Fruit fly (Drosophila melanogaster) whole organism, adult: ENCODE results near the gene Sec3.
A peak's percentile ranks its signal among the peaks of the same experiment; 100 is the strongest.

Source experiments
- CG11617 ChIP-seq: fragments of 200-800 bp; sonication (Bioruptor generic); optimal IDR thresholded peaks from 2 replicates; lab custom pipeline; 2017; ENCODE audit warnings: mild to moderate bottlenecking, missing biosample characterization, missing genetic modification reagents, missing genetic modification characterization
- CG12768 ChIP-seq: fragments of 200-800 bp; sonication (Bioruptor generic); optimal IDR thresholded peaks from 2 replicates; lab custom pipeline; 2017; ENCODE audit warnings: missing biosample characterization, missing genetic modification characterization, mild to moderate bottlenecking, moderate library complexity, missing genetic modification reagents
- CG14711 ChIP-seq: fragments of 200-800 bp; sonication (Bioruptor generic); optimal IDR thresholded peaks from 2 replicates; lab custom pipeline; 2018; ENCODE audit warnings: missing biosample characterization, mild to moderate bottlenecking, missing genetic modification characterization, moderate library complexity
- CG1620 ChIP-seq: fragments of 200-800 bp; sonication (Bioruptor generic); optimal IDR thresholded peaks from 2 replicates; lab custom pipeline; 2016; ENCODE audit warnings: missing biosample characterization, missing genetic modification characterization
- CG33017 ChIP-seq: fragments of 200-800 bp; sonication (Bioruptor generic); optimal IDR thresholded peaks from 2 replicates; lab custom pipeline; 2018; ENCODE audit warnings: missing biosample characterization, mild to moderate bottlenecking, missing genetic modification characterization, moderate library complexity
- CG5204 ChIP-seq: fragments of 200-800 bp; sonication (Bioruptor generic); optimal IDR thresholded peaks from 2 replicates; lab custom pipeline; 2016; ENCODE audit warnings: missing biosample characterization, missing genetic modification characterization
- CG7045 ChIP-seq: fragments of 200-800 bp; sonication (Bioruptor generic); optimal IDR thresholded peaks from 2 replicates; lab custom pipeline; 2017; ENCODE audit warnings: missing biosample characterization, mild to moderate bottlenecking, missing genetic modification characterization
- CG7101 ChIP-seq: fragments of 200-800 bp; sonication (Bioruptor generic); optimal IDR thresholded peaks from 2 replicates; lab custom pipeline; 2018; ENCODE audit warnings: missing biosample characterization, mild to moderate bottlenecking, missing genetic modification characterization, moderate library complexity
- Clk ChIP-seq: fragments of 200-800 bp; sonication (Bioruptor generic); optimal IDR thresholded peaks from 2 replicates; lab custom pipeline; 2017; ENCODE audit warnings: missing biosample characterization, missing genetic modification characterization
- Crg-1 ChIP-seq: fragments of 200-800 bp; sonication (Bioruptor generic); optimal IDR thresholded peaks from 2 replicates; lab custom pipeline; 2016; ENCODE audit warnings: missing biosample characterization, missing genetic modification characterization
- Hr96 ChIP-seq: fragments of 200-800 bp; sonication (Bioruptor generic); optimal IDR thresholded peaks from 2 replicates; lab custom pipeline; 2016; ENCODE audit warnings: missing biosample characterization, missing genetic modification characterization
- Mnt ChIP-seq: fragments of 200-800 bp; sonication (Bioruptor generic); optimal IDR thresholded peaks from 2 replicates; lab custom pipeline; 2016; ENCODE audit warnings: missing biosample characterization, mild to moderate bottlenecking, missing genetic modification characterization
- bab1 ChIP-seq: fragments of 200-800 bp; sonication (Bioruptor generic); optimal IDR thresholded peaks from 3 replicates; lab custom pipeline; 2019; ENCODE audit warnings: missing biosample characterization, mild to moderate bottlenecking, missing genetic modification characterization, moderate library complexity
- cic ChIP-seq: fragments of 200-800 bp; sonication (Bioruptor generic); optimal IDR thresholded peaks from 2 replicates; lab custom pipeline; 2017; ENCODE audit warnings: missing biosample characterization, mild to moderate bottlenecking, missing genetic modification characterization, moderate library complexity
- cnc ChIP-seq, 2 experiments: fragments of >200 bp; optimal IDR thresholded peaks; 2 replicates each; lab custom pipeline; 2017
- kay ChIP-seq: fragments of 200-800 bp; sonication (Bioruptor generic); peaks from one replicate; lab custom pipeline; 2016; ENCODE audit warnings: missing biosample characterization, missing genetic modification characterization, borderline replicate concordance
- ovo ChIP-seq: fragments of 200-800 bp; sonication (Bioruptor generic); optimal IDR thresholded peaks from 2 replicates; lab custom pipeline; 2016; ENCODE audit warnings: missing biosample characterization, missing genetic modification characterization
- pad ChIP-seq: fragments of 200-800 bp; sonication (Bioruptor generic); optimal IDR thresholded peaks from 3 replicates; lab custom pipeline; 2017; ENCODE audit warnings: missing biosample characterization, missing genetic modification characterization, mild to moderate bottlenecking, moderate library complexity, missing genetic modification reagents
- tj ChIP-seq: fragments of 200-800 bp; sonication (Bioruptor generic); optimal IDR thresholded peaks from 3 replicates; lab custom pipeline; 2017; ENCODE audit warnings: missing biosample characterization, mild to moderate bottlenecking, missing genetic modification characterization, moderate library complexity
- toe ChIP-seq: fragments of 200-800 bp; sonication (Bioruptor generic); optimal IDR thresholded peaks from 2 replicates; lab custom pipeline; 2016; ENCODE audit warnings: missing biosample characterization, missing genetic modification characterization

The Sec3 gene

dm6 chr3L:17403268-17403667, 21.7 kb downstream of the Sec3 start:
- TF ChIP-seq Clk (GFP tag; lab: Kevin White, UChicago) (no peak), kay (no peak), Hr96 (GFP tag; lab: Kevin White, UChicago) (no peak), CG1620 (GFP tag; lab: Kevin White, UChicago) (no peak), CG33017 (tag; lab: Kevin White, UChicago) (no peak), CG14711 (no peak), ovo (GFP tag; lab: Kevin White, UChicago) (no peak), cic (no peak), CG7045 (GFP tag; lab: Kevin White, UChicago) (no peak), CG5204 (no peak)

DNA sequence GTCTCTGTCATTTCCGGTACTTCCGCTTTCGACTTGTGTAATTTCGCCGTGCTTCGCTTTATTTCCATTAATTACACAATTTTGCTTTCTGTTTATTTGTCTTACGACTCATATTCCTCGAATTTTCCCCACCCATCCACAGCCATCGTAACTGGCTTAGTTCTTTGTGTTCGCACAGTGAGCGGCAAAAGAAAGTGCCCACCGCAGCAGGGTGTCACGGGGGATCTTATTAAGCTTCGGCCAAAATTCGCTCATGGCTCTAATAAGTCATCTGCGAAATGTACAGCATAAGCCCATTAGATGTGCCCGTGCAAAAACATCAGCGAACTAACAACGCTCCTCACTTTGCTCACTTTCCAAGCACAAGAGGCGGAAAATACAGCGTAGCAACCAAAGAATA, 22.6 kb downstream of the Sec3 start:
- no peak for TF ChIP-seq CG1620 (GFP tag; lab: Kevin White, UChicago)
- no peak for TF ChIP-seq CG7045 (GFP tag; lab: Kevin White, UChicago)
- TF ChIP-seq bab1 (GFP tag; lab: Kevin White, UChicago): no peak
- TF ChIP-seq CG14711: no peak
- no peak for TF ChIP-seq tj (GFP tag; lab: Kevin White, UChicago)

DNA sequence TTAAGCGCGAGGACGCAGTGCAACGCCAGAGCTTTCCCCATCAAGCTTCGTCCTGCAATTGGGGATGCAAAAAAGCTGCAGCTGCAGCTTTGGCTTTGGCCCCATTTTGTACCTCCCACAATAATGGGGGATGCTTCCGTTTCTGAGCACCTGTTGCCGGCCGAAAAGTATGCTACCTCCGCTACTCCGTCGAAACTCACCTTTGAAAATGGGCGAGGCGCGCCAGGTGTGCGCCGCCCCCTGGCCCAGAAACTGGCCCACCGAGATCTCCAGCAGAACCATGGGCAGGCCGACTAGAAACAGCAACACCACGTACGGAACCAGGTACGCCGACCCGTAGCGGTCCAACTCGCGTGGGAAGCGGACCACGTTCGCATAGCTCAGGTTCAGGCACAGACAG, 23.6 kb downstream of the Sec3 start:
- TF ChIP-seq CG14711 (no peak), CG11617 (GFP tag; lab: Kevin White, UChicago) (no peak), Clk (GFP tag; lab: Kevin White, UChicago) (no peak), CG1620 (GFP tag; lab: Kevin White, UChicago) (no peak), Crg-1 (GFP tag; lab: Kevin White, UChicago) (no peak), CG5204 (no peak), CG7101 (tag; lab: Kevin White, UChicago) (no peak), pad (no peak), Mnt (GFP tag; lab: Kevin White, UChicago) (no peak), cic (no peak), ovo (GFP tag; lab: Kevin White, UChicago) (no peak), CG33017 (tag; lab: Kevin White, UChicago) (no peak)

- TF ChIP-seq CG11617 (GFP tag; lab: Kevin White, UChicago) (no peak), pad (peak; percentile 50), toe (peak; percentile 47), CG7101 (tag; lab: Kevin White, UChicago) (peak; percentile 54), ovo (GFP tag; lab: Kevin White, UChicago) (peak; percentile 11), tj (GFP tag; lab: Kevin White, UChicago) (no peak), Hr96 (GFP tag; lab: Kevin White, UChicago) (peak; percentile 34), CG14711 (no peak), CG12768 (GFP tag; lab: Kevin White, UChicago) (peak; percentile 77), CG7045 (GFP tag; lab: Kevin White, UChicago) (peak; percentile 91), Mnt (GFP tag; lab: Kevin White, UChicago) (peak; percentile 8), Crg-1 (GFP tag; lab: Kevin White, UChicago) (peak; percentile 71), CG1620 (GFP tag; lab: Kevin White, UChicago) (peak; percentile 37), cic (peak; percentile 70), CG5204 (peak; percentile 68), Clk (GFP tag; lab: Kevin White, UChicago) (peak; percentile 55), kay (no peak), bab1 (GFP tag; lab: Kevin White, UChicago) (no peak), CG33017 (tag; lab: Kevin White, UChicago) (peak; percentile 16), cnc (optimal IDR thresholded peaks at IDR 0.05; lab: Kevin White, UChicago) (no peak)
Observed at dm6 chr3L:17400911-17401310, 24.1 kb downstream of the Sec3 start.

DNA sequence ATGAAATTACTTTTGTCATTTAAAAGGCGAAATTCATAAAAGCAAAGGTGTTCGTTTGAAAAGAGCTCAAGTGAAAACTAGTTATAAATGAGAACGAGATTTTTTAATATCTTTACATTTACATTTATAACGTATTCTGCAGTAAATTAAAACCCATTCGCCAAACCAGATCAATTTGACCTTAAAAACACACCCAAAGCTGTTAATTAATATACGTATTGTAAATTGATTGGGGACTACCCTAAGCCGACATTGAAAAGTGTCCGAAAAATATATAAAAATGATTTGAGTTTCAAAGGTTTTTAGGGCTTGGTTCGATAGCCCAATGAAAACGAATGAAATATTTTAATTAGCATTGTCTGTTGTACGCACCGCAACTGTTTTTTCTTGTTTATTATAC, 26.0 kb downstream of the Sec3 start:
- TF ChIP-seq CG11617 (GFP tag; lab: Kevin White, UChicago): no peak
- TF ChIP-seq cnc (optimal IDR thresholded peaks at IDR 0.05; lab: Kevin White, UChicago): no peak
- TF ChIP-seq CG5204: no peak
- no peak for TF ChIP-seq Clk (GFP tag; lab: Kevin White, UChicago)
- no peak for TF ChIP-seq Hr96 (GFP tag; lab: Kevin White, UChicago)

dm6 chr3L:17394435-17395017, 30.5 kb downstream of the Sec3 start:
- TF ChIP-seq Hr96 (GFP tag; lab: Kevin White, UChicago) (no peak), CG33017 (tag; lab: Kevin White, UChicago) (no peak), kay (no peak), ovo (GFP tag; lab: Kevin White, UChicago) (no peak), tj (GFP tag; lab: Kevin White, UChicago) (no peak), Crg-1 (GFP tag; lab: Kevin White, UChicago) (no peak), pad (no peak), CG5204 (no peak)

dm6 chr3L:17393098-17393497, 31.9 kb downstream of the Sec3 start:
- TF ChIP-seq ovo (GFP tag; lab: Kevin White, UChicago) (no peak), CG12768 (GFP tag; lab: Kevin White, UChicago) (no peak), Clk (GFP tag; lab: Kevin White, UChicago) (no peak), CG7101 (tag; lab: Kevin White, UChicago) (no peak), bab1 (GFP tag; lab: Kevin White, UChicago) (no peak), kay (no peak), CG5204 (no peak), CG11617 (GFP tag; lab: Kevin White, UChicago) (no peak), CG14711 (no peak), CG1620 (GFP tag; lab: Kevin White, UChicago) (no peak), cnc (optimal IDR thresholded peaks at IDR 0.05; lab: Kevin White, UChicago) (no peak), CG33017 (tag; lab: Kevin White, UChicago) (no peak), cic (no peak), toe (no peak), Crg-1 (GFP tag; lab: Kevin White, UChicago) (no peak), pad (no peak), Hr96 (GFP tag; lab: Kevin White, UChicago) (no peak), Mnt (GFP tag; lab: Kevin White, UChicago) (no peak), CG7045 (GFP tag; lab: Kevin White, UChicago) (no peak), tj (GFP tag; lab: Kevin White, UChicago) (no peak)
